Worm (Caenorhabditis elegans) whole organism, L2 larva: Measurements from ENCODE around the gene Y75D11A.2.

Experiments used
- R02D3.7 ChIP-seq: fragments of 150-350 bp; optimal IDR thresholded peaks from 2 replicates; lab custom pipeline; 2014; ENCODE audit warnings: missing biosample characterization, missing genetic modification characterization
- Y55F3AM.14 ChIP-seq: fragments of 200-800 bp; sonication (Bioruptor generic); optimal IDR thresholded peaks from 2 replicates; lab custom pipeline; 2018; ENCODE audit warnings: mild to moderate bottlenecking, missing genetic modification characterization, missing compliant biosample characterization
- alr-1 ChIP-seq: fragments of 150-350 bp; optimal IDR thresholded peaks from 2 replicates; lab custom pipeline; 2014; ENCODE audit warnings: missing biosample characterization, missing genetic modification characterization
- aly-2 ChIP-seq: fragments of 150-350 bp; optimal IDR thresholded peaks from 2 replicates; lab custom pipeline; 2014; ENCODE audit warnings: missing biosample characterization, missing genetic modification characterization
- ama-1 ChIP-seq: fragments of 150-350 bp; optimal IDR thresholded peaks from 2 replicates; lab custom pipeline; 2018; ENCODE audit warnings: inconsistent platforms
- blmp-1 ChIP-seq: sonication (generic microtip); optimal IDR thresholded peaks from 2 replicates; lab custom pipeline; 2017; ENCODE audit warnings: missing genetic modification characterization, mild to moderate bottlenecking, missing compliant biosample characterization, antibody characterized with exemption, moderate library complexity; ENCODE audit not compliant: insufficient read depth
- ceh-16 ChIP-seq: fragments of 150-350 bp; optimal IDR thresholded peaks from 2 replicates; lab custom pipeline; 2014; ENCODE audit warnings: missing biosample characterization, missing genetic modification characterization
- ceh-82 ChIP-seq: fragments of 150-350 bp; optimal IDR thresholded peaks from 2 replicates; lab custom pipeline; 2014; ENCODE audit warnings: missing biosample characterization, missing genetic modification characterization
- crh-2 ChIP-seq: sonication (generic microtip); optimal IDR thresholded peaks from 2 replicates; lab custom pipeline; 2017; ENCODE audit warnings: missing biosample characterization, missing genetic modification characterization
- dmd-4 ChIP-seq: sonication (generic microtip); optimal IDR thresholded peaks from 2 replicates; lab custom pipeline; 2017; ENCODE audit warnings: missing biosample characterization, missing genetic modification characterization
- egl-27 ChIP-seq: sonication (generic microtip); optimal IDR thresholded peaks from 3 replicates; lab custom pipeline; 2017; ENCODE audit warnings: missing biosample characterization, missing genetic modification reagents, missing genetic modification characterization
- elt-1 ChIP-seq: fragments of 150-350 bp; optimal IDR thresholded peaks from 2 replicates; lab custom pipeline; 2014; ENCODE audit warnings: missing biosample characterization, missing genetic modification characterization
- elt-3 ChIP-seq: sonication (generic microtip); optimal IDR thresholded peaks from 2 replicates; lab custom pipeline; 2017; ENCODE audit warnings: missing biosample characterization, missing genetic modification characterization
- fos-1 ChIP-seq: fragments of 150-350 bp; optimal IDR thresholded peaks from 2 replicates; lab custom pipeline; 2014; ENCODE audit warnings: missing biosample characterization, missing genetic modification characterization
- gmeb-1 ChIP-seq: fragments of 150-350 bp; optimal IDR thresholded peaks from 2 replicates; lab custom pipeline; 2014; ENCODE audit warnings: missing biosample characterization, missing genetic modification characterization
- lin-11 ChIP-seq: fragments of 150-350 bp; sonication (generic microtip); optimal IDR thresholded peaks from 2 replicates; lab custom pipeline; 2014; ENCODE audit warnings: missing biosample characterization, missing genetic modification characterization, inconsistent platforms, mixed read lengths
- lin-13 ChIP-seq: fragments of 150-350 bp; optimal IDR thresholded peaks from 2 replicates; lab custom pipeline; 2014; ENCODE audit warnings: missing biosample characterization, missing genetic modification reagents, missing genetic modification characterization
- lsy-2 ChIP-seq, 2 experiments: fragments of 150-350 bp in 1 of 2; sonication (generic microtip) in 1 of 2; optimal IDR thresholded peaks; 2 replicates each; lab custom pipeline; 2014 to 2017; ENCODE audit warnings: missing biosample characterization in 2 of 2, missing genetic modification characterization in 2 of 2
- mab-5 ChIP-seq: fragments of 150-350 bp; optimal IDR thresholded peaks from 2 replicates; lab custom pipeline; 2014; ENCODE audit warnings: missing biosample characterization, missing genetic modification characterization
- mdl-1 ChIP-seq, 2 experiments: fragments of 150-350 bp in 1 of 2; sonication (generic microtip) in 1 of 2; optimal IDR thresholded peaks; 2 replicates each; lab custom pipeline; 2017; ENCODE audit warnings: missing biosample characterization in 2 of 2, missing genetic modification characterization in 2 of 2
- nhr-11 ChIP-seq: fragments of 150-350 bp; optimal IDR thresholded peaks from 2 replicates; lab custom pipeline; 2014; ENCODE audit warnings: missing biosample characterization, missing genetic modification characterization
- nhr-12 ChIP-seq: fragments of 150-350 bp; optimal IDR thresholded peaks from 2 replicates; lab custom pipeline; 2014; ENCODE audit warnings: missing biosample characterization, missing genetic modification characterization
- nhr-21 ChIP-seq: fragments of 150-350 bp; optimal IDR thresholded peaks from 2 replicates; lab custom pipeline; 2014; ENCODE audit warnings: missing biosample characterization, missing genetic modification characterization
- nhr-23 ChIP-seq: fragments of 150-350 bp; optimal IDR thresholded peaks from 2 replicates; lab custom pipeline; 2014; ENCODE audit warnings: missing biosample characterization, missing genetic modification reagents, missing genetic modification characterization
- nhr-237 ChIP-seq: fragments of 150-350 bp; optimal IDR thresholded peaks from 2 replicates; lab custom pipeline; 2014; ENCODE audit warnings: missing biosample characterization, missing genetic modification characterization
- nhr-77 ChIP-seq: fragments of 150-350 bp; optimal IDR thresholded peaks from 2 replicates; lab custom pipeline; 2014; ENCODE audit warnings: missing biosample characterization, missing genetic modification characterization
- sem-4 ChIP-seq: fragments of 150-350 bp; optimal IDR thresholded peaks from 2 replicates; lab custom pipeline; 2014; ENCODE audit warnings: missing biosample characterization, missing genetic modification reagents, missing genetic modification characterization
- sma-3 ChIP-seq: sonication (generic microtip); optimal IDR thresholded peaks from 2 replicates; lab custom pipeline; 2016; ENCODE audit warnings: missing genetic modification reagents, missing genetic modification characterization, missing compliant biosample characterization
- unc-39 ChIP-seq: fragments of 150-350 bp; optimal IDR thresholded peaks from 2 replicates; lab custom pipeline; 2014; ENCODE audit warnings: missing biosample characterization, missing genetic modification characterization
- unc-55 ChIP-seq: fragments of 150-350 bp; sonication (generic microtip); optimal IDR thresholded peaks from 3 replicates; lab custom pipeline; 2014; ENCODE audit warnings: missing biosample characterization, missing genetic modification reagents, missing genetic modification characterization
- unc-62 ChIP-seq: fragments of 150-350 bp; optimal IDR thresholded peaks from 2 replicates; lab custom pipeline; 2014; ENCODE audit warnings: missing biosample characterization, missing genetic modification reagents, missing genetic modification characterization
- zag-1 ChIP-seq: fragments of 150-350 bp; optimal IDR thresholded peaks from 2 replicates; lab custom pipeline; 2014; ENCODE audit warnings: missing biosample characterization, missing genetic modification characterization
- ztf-1 ChIP-seq: fragments of 200-800 bp; sonication (Bioruptor generic); conservative IDR thresholded peaks from 2 replicates; pipeline ENCODE4 v1.3.6; 2022; ENCODE audit warnings: missing genetic modification characterization, missing compliant biosample characterization
- ztf-11 ChIP-seq: sonication (generic microtip); optimal IDR thresholded peaks from 2 replicates; lab custom pipeline; 2017; ENCODE audit warnings: missing biosample characterization, missing genetic modification characterization
- ztf-4 ChIP-seq: fragments of 150-350 bp; optimal IDR thresholded peaks from 2 replicates; lab custom pipeline; 2014; ENCODE audit warnings: missing biosample characterization, missing genetic modification characterization

The Y75D11A.2 gene

ce11 chrX:1712538-1712937, 30.1 kb upstream of the Y75D11A.2 start, which contains the start of gene fbxa-52:
fbxa-52 (minus strand) TSS chrX:1712638.
- TF ChIP-seq lin-13 (GFP tag; lab: Kevin White, UChicago) (no peak), ztf-4 (tag; lab: Kevin White, UChicago) (no peak), egl-27 (tag; lab: Kevin White, UChicago) (no peak), unc-55 (GFP tag; lab: Kevin White, UChicago) (no peak), elt-3 (tag; lab: Kevin White, UChicago) (no peak), sma-3 (GFP tag; lab: Kevin White, UChicago) (no peak), sem-4 (tag; lab: Kevin White, UChicago) (no peak), nhr-77 (no peak), gmeb-1 (no peak), ceh-16 (tag; lab: Kevin White, UChicago) (no peak), ztf-11 (no peak), Y55F3AM.14 (GFP tag; lab: Kevin White, UChicago) (no peak)

- no peak for TF ChIP-seq nhr-77
- no peak for TF ChIP-seq gmeb-1
- no peak for TF ChIP-seq Y55F3AM.14 (GFP tag; lab: Kevin White, UChicago)
Observed at ce11 chrX:1718479-1718878, 24.2 kb upstream of the Y75D11A.2 start, which contains the start of gene fbxa-53. fbxa-53 (minus strand) TSS chrX:1718579.

ce11 chrX:1720359-1720758, 22.3 kb upstream of the Y75D11A.2 start, which contains the start of gene F07G6.8:
F07G6.8 (minus strand) TSS chrX:1720459.
- TF ChIP-seq lsy-2 (tag; optimal IDR thresholded peaks at IDR 0.05; lab: Kevin White, UChicago), result no peak
- no peak for TF ChIP-seq aly-2 (tag; lab: Kevin White, UChicago)
- TF ChIP-seq nhr-23 (tag; lab: Kevin White, UChicago), result no peak
- no peak for TF ChIP-seq nhr-11 (tag; lab: Kevin White, UChicago)
- TF ChIP-seq ceh-16 (tag; lab: Kevin White, UChicago), result no peak
- TF ChIP-seq elt-1 (tag; lab: Kevin White, UChicago), result no peak
- TF ChIP-seq fos-1 (tag; lab: Kevin White, UChicago), result no peak
- TF ChIP-seq egl-27 (tag; lab: Kevin White, UChicago), result no peak
- TF ChIP-seq unc-39 (tag; lab: Kevin White, UChicago), result no peak
- no peak for TF ChIP-seq ama-1 (lab: Kevin White, UChicago)
- no peak for TF ChIP-seq nhr-237 (tag; lab: Kevin White, UChicago)
- no peak for TF ChIP-seq gmeb-1
- no peak for TF ChIP-seq crh-2 (tag; lab: Kevin White, UChicago)
- TF ChIP-seq zag-1, result no peak
- no peak for TF ChIP-seq alr-1 (tag; lab: Kevin White, UChicago)
- no peak for TF ChIP-seq unc-62 (GFP tag; lab: Kevin White, UChicago)
- no peak for TF ChIP-seq ztf-4 (tag; lab: Kevin White, UChicago)
- TF ChIP-seq Y55F3AM.14 (GFP tag; lab: Kevin White, UChicago), result no peak
- TF ChIP-seq dmd-4, result no peak
- TF ChIP-seq, all 48 proteins: peak for 0

- TF ChIP-seq ztf-1 (GFP tag; lab: Robert Waterston, UW) (no peak), nhr-21 (tag; lab: Kevin White, UChicago) (no peak), mab-5 (tag; lab: Kevin White, UChicago) (no peak), R02D3.7 (tag; lab: Kevin White, UChicago) (no peak), dmd-4 (no peak), ceh-82 (tag; lab: Kevin White, UChicago) (no peak), nhr-12 (tag; lab: Kevin White, UChicago) (no peak), unc-55 (GFP tag; lab: Kevin White, UChicago) (no peak), aly-2 (tag; lab: Kevin White, UChicago) (no peak), ama-1 (lab: Kevin White, UChicago) (no peak), blmp-1 (no peak), mdl-1 (tag; optimal IDR thresholded peaks at IDR 0.05; lab: Kevin White, UChicago) (no peak)
- TF ChIP-seq, all 48 proteins: peak for 0
Observed at ce11 chrX:1727056-1727455, 15.6 kb upstream of the Y75D11A.2 start, which contains the start of gene F07G6.2. F07G6.2 (plus strand) TSS chrX:1727356.

ce11 chrX:1729558-1729957, 13.1 kb upstream of the Y75D11A.2 start, which contains the start of gene dgn-3:
dgn-3 (plus strand) TSS chrX:1729858.
- TF ChIP-seq ztf-4 (tag; lab: Kevin White, UChicago), result no peak
- no peak for TF ChIP-seq alr-1 (tag; lab: Kevin White, UChicago)
- TF ChIP-seq Y55F3AM.14 (GFP tag; lab: Kevin White, UChicago), result no peak
- no peak for TF ChIP-seq sma-3 (GFP tag; lab: Kevin White, UChicago)
- no peak for TF ChIP-seq mab-5 (tag; lab: Kevin White, UChicago)
- TF ChIP-seq mdl-1 (tag; optimal IDR thresholded peaks at IDR 0.05; lab: Kevin White, UChicago), result no peak
- no peak for TF ChIP-seq ama-1 (lab: Kevin White, UChicago)
- TF ChIP-seq elt-3 (tag; lab: Kevin White, UChicago), result no peak
- no peak for TF ChIP-seq sem-4 (tag; lab: Kevin White, UChicago)
- no peak for TF ChIP-seq lin-11 (tag; lab: Kevin White, UChicago)
